Fruit fly (Drosophila melanogaster) S2 (cell line): Measurements from ENCODE around the gene CG5001.

Experiments
- CG8478 ChIP-seq: fragments of >200 bp; optimal IDR thresholded peaks from 2 replicates; lab custom pipeline; 2018
- CTCF ChIP-seq, 2 experiments: fragments of >200 bp; optimal IDR thresholded peaks; 2 replicates each; lab custom pipeline; 2018

DNA sequence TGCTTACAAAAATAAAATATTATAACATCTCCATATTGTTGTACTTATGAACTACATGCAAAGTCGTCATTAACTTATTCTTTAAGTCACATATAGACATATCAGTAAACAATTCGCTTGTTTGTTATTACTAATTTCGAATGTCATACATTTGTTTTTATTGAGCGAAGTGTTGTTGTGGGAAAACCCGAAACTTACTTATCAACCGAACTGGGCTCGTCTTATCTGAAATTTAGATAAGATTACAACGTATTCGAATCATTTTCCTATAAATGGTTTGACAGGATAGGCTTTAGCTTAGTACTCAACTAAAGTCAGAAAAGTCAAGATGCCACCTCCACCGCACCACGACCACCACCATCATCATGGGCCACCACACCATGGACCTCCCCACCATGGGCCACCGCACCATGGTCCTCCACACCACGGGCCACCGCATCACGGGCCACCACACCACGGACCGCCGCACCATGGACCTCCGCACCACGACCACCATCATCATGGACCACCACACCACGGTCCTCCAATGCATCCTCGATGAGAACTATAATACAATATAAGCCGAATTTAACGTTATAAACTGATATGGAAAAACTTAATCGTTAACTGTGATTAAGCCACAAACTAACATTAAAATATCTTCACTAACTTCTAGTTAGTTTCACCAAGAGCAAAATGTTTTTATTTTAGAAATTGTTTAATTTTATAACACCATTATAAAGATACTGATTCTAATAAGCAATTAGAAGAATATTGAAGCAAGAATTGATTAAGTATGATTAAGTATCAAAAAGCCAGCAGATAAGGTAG lies 14.6 kb downstream of the CG5001 start, which contains the start of the genes CG43349 and CG5011:
- TF ChIP-seq CG8478 (lab: Kevin White, UChicago) (no peak), CTCF (optimal IDR thresholded peaks at IDR 0.05; lab: Kevin White, UChicago) (no peak)
